Fruit fly (Drosophila melanogaster): ENCODE results near the gene CG33223.
A peak's percentile ranks its signal among the peaks of the same experiment; 100 is the strongest.

Gene CG33223

dm6 chrX:8452163-8452562 is 31.5 kb downstream of the CG33223 start (continued):
- TF ChIP-seq CG10147 (GFP tag; optimal IDR thresholded peaks at IDR 0.05): no peak
- no peak for TF ChIP-seq prd (optimal IDR thresholded peaks at IDR 0.05)
- TF ChIP-seq prd (GFP tag; IDR thresholded peaks at IDR 0.05): no peak
- TF ChIP-seq tna (GFP tag; IDR thresholded peaks at IDR 0.05; ENCODE audit: partially characterized antibody): peak; percentile 100
- no peak for TF ChIP-seq CG1792 (GFP tag; optimal IDR thresholded peaks at IDR 0.05)
- TF ChIP-seq fd102C (GFP tag; optimal IDR thresholded peaks at IDR 0.05): no peak
- no peak for TF ChIP-seq CG11085 (GFP tag; IDR thresholded peaks at IDR 0.05)
- TF ChIP-seq HLH4C (GFP tag; IDR thresholded peaks at IDR 0.05; ENCODE audit: partially characterized antibody): peak; percentile 100
- no peak for TF ChIP-seq CG7928 (GFP tag; optimal IDR thresholded peaks at IDR 0.05)
- TF ChIP-seq Opbp (GFP tag; IDR thresholded peaks at IDR 0.05; ENCODE audit: partially characterized antibody): peak; percentile 99; the same call in 2 of the 3 replicates
- peak; percentile 88 for TF ChIP-seq Doc3 (GFP tag; IDR thresholded peaks at IDR 0.05; ENCODE audit: partially characterized antibody)
- no peak for TF ChIP-seq chm (GFP tag; IDR thresholded peaks at IDR 0.05)
- TF ChIP-seq Scr (GFP tag; IDR thresholded peaks at IDR 0.05; ENCODE audit: partially characterized antibody): peak; percentile 90
- TF ChIP-seq Deaf1 (tag; optimal IDR thresholded peaks at IDR 0.05): no peak
- TF ChIP-seq CG14014 (GFP tag; IDR thresholded peaks at IDR 0.05): no peak
- TF ChIP-seq pfk (GFP tag; optimal IDR thresholded peaks at IDR 0.05): no peak
- TF ChIP-seq CG34376 (GFP tag; optimal IDR thresholded peaks at IDR 0.05): no peak
- no peak for TF ChIP-seq bab2 (GFP tag; optimal IDR thresholded peaks at IDR 0.05)
- TF ChIP-seq amos (GFP tag; IDR thresholded peaks at IDR 0.05; ENCODE audit: partially characterized antibody): peak; percentile 81
- no peak for TF ChIP-seq CG9797 (GFP tag; optimal IDR thresholded peaks at IDR 0.05)
- no peak for TF ChIP-seq z (GFP tag; IDR thresholded peaks at IDR 0.05)
- peak; percentile 97 for TF ChIP-seq sna (GFP tag; IDR thresholded peaks at IDR 0.05; ENCODE audit: partially characterized antibody)
- TF ChIP-seq CG11504 (tag; optimal IDR thresholded peaks at IDR 0.05): no peak
- TF ChIP-seq CG4424 (GFP tag; optimal IDR thresholded peaks at IDR 0.05): no peak
- no peak for TF ChIP-seq Chrac-16 (GFP tag; optimal IDR thresholded peaks at IDR 0.05)
- no peak for TF ChIP-seq sens (GFP tag)
- TF ChIP-seq gcm (GFP tag; optimal IDR thresholded peaks at IDR 0.05): no peak
- no peak for TF ChIP-seq CG16863 (GFP tag; optimal IDR thresholded peaks at IDR 0.05)
- peak; percentile 48; the same call in 2 of the 3 replicates for TF ChIP-seq knrl (GFP tag; IDR thresholded peaks at IDR 0.05; ENCODE audit: partially characterized antibody)
- no peak for TF ChIP-seq org-1 (GFP tag; optimal IDR thresholded peaks at IDR 0.05)
- no peak for TF ChIP-seq tin (GFP tag; optimal IDR thresholded peaks at IDR 0.05)
- TF ChIP-seq sob (GFP tag; IDR thresholded peaks at IDR 0.05): no peak
- peak; percentile 100 for TF ChIP-seq ato (GFP tag; IDR thresholded peaks at IDR 0.05; ENCODE audit: partially characterized antibody)
- TF ChIP-seq gsb-n (tag; optimal IDR thresholded peaks at IDR 0.05): no peak
- no peak for TF ChIP-seq Dp (GFP tag; optimal IDR thresholded peaks at IDR 0.05)
- TF ChIP-seq CG15696 (tag; optimal IDR thresholded peaks at IDR 0.05): no peak
- peak; percentile 99 for TF ChIP-seq vnd (GFP tag; IDR thresholded peaks at IDR 0.05; ENCODE audit: partially characterized antibody)
- TF ChIP-seq CG34224 (GFP tag; IDR thresholded peaks at IDR 0.05; ENCODE audit: partially characterized antibody): peak; percentile 100
- TF ChIP-seq CG9876 (GFP tag; optimal IDR thresholded peaks at IDR 0.05): no peak
- TF ChIP-seq Dll (GFP tag; IDR thresholded peaks at IDR 0.05; ENCODE audit: partially characterized antibody): peak; percentile 92
- TF ChIP-seq CG12769 (tag; optimal IDR thresholded peaks at IDR 0.05): no peak
- TF ChIP-seq CG16813 (GFP tag; IDR thresholded peaks at IDR 0.05; ENCODE audit: partially characterized antibody): peak; percentile 99
- no peak for TF ChIP-seq HmgD (GFP tag; optimal IDR thresholded peaks at IDR 0.05)
- TF ChIP-seq Ptx1 (GFP tag; IDR thresholded peaks at IDR 0.05): no peak
- TF ChIP-seq unpg (GFP tag; optimal IDR thresholded peaks at IDR 0.05): no peak
- TF ChIP-seq CG3407 (GFP tag; optimal IDR thresholded peaks at IDR 0.05): no peak
- TF ChIP-seq Atf6 (GFP tag; IDR thresholded peaks at IDR 0.05): no peak
- TF ChIP-seq CG34422 (GFP tag; IDR thresholded peaks at IDR 0.05): no peak
- TF ChIP-seq CG10366 (GFP tag; IDR thresholded peaks at IDR 0.05): no peak
- no peak for TF ChIP-seq Dref (GFP tag; IDR thresholded peaks at IDR 0.05)
